Worm (Caenorhabditis elegans) whole organism, midembryonic: ENCODE data around the gene F20D6.11.

ENCODE experiments used
- T22C8.4 ChIP-seq: fragments of 200-800 bp; sonication (Bioruptor generic); IDR thresholded peaks from 2 replicates; pipeline ENCODE4 v1.3.6; 2022; ENCODE audit warnings: missing genetic modification characterization, missing compliant biosample characterization
- cog-1 ChIP-seq: sonication (generic microtip); optimal IDR thresholded peaks from 2 replicates; lab custom pipeline; 2016; ENCODE audit warnings: missing genetic modification characterization, missing compliant biosample characterization
- flt-1 ChIP-seq: fragments of 200-800 bp; sonication (Bioruptor generic); IDR thresholded peaks from 2 replicates; pipeline ENCODE4 v1.3.6; 2022; ENCODE audit warnings: missing genetic modification characterization, missing compliant biosample characterization
- klf-2 ChIP-seq: fragments of 200-800 bp; sonication (Bioruptor generic); conservative IDR thresholded peaks from 2 replicates; pipeline ENCODE4 v1.3.6; 2022; ENCODE audit warnings: missing genetic modification reagents, missing genetic modification characterization, missing compliant biosample characterization
- med-1 ChIP-seq: sonication (generic microtip); optimal IDR thresholded peaks from 2 replicates; lab custom pipeline; 2017; ENCODE audit warnings: missing genetic modification characterization, mild to moderate bottlenecking, missing compliant biosample characterization, antibody characterized with exemption, missing genetic modification reagents; ENCODE audit not compliant: insufficient read depth
- ref-1 ChIP-seq: fragments of 200-800 bp; sonication (Bioruptor generic); conservative IDR thresholded peaks from 2 replicates; pipeline ENCODE4 v1.3.6; 2022; ENCODE audit warnings: missing genetic modification reagents, missing genetic modification characterization, missing compliant biosample characterization
- tab-1 ChIP-seq: fragments of 200-800 bp; sonication (Bioruptor generic); IDR thresholded peaks from 2 replicates; pipeline ENCODE4 v1.3.6; 2022; ENCODE audit warnings: missing genetic modification characterization, missing compliant biosample characterization
- ztf-23 ChIP-seq: fragments of 200-800 bp; sonication (Bioruptor generic); IDR thresholded peaks from 2 replicates; pipeline ENCODE4 v1.3.6; 2022; ENCODE audit warnings: missing genetic modification reagents, missing genetic modification characterization, missing compliant biosample characterization
- ztf-29 ChIP-seq: fragments of 200-800 bp; sonication (Bioruptor generic); IDR thresholded peaks from 2 replicates; pipeline ENCODE4 v1.3.6; 2022; ENCODE audit warnings: missing genetic modification reagents, missing genetic modification characterization, missing compliant biosample characterization

DNA sequence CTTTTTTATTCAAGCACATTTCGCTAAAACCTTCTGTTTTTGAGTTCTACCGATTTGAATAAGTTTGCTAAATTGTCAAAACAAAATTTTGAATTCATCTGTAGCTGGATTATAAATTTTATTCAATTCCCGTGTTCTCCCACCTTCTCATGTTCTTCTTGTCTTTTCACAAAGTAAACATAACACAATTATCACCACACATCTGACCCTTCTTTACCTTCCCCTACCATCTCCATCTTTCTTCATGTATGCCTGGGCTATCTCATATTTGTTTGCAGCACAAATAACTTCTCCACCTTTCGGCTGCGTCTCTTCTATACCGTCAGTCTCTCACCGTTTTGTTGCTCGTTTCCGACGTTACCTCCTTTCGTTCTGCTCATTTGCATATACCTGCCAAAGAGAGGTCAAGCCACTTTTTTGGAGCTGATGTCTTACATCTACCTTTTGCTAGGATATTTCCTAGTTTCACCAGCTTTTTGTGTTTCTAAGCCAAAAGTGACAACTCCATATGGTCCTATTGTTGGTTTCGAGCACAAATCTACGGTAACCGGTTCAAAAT is 4.3 kb upstream of the F20D6.11 start, which contains the start of gene cest-17:
- TF ChIP-seq flt-1 (GFP tag; lab: Robert Waterston, UW) (no peak), klf-2 (GFP tag; lab: Robert Waterston, UW) (no peak), ztf-23 (no peak), cog-1 (tag; lab: Kevin White, UChicago) (no peak), T22C8.4 (GFP tag; lab: Robert Waterston, UW) (no peak), tab-1 (GFP tag; lab: Robert Waterston, UW) (no peak), med-1 (GFP tag; lab: Kevin White, UChicago) (no peak), ztf-29 (GFP tag; lab: Robert Waterston, UW) (no peak), ref-1 (GFP tag; lab: Robert Waterston, UW) (no peak)
